Worm (Caenorhabditis elegans) whole organism, late embryonic: ENCODE results near the gene bgal-2.

Experiments
- ama-1 ChIP-seq: fragments of 150-350 bp; optimal IDR thresholded peaks from 2 replicates; lab custom pipeline; 2014
- fkh-6 ChIP-seq: sonication (generic microtip); optimal IDR thresholded peaks from 2 replicates; lab custom pipeline; 2016; ENCODE audit warnings: missing genetic modification characterization, missing compliant biosample characterization
- hlh-13 ChIP-seq: fragments of 200-800 bp; sonication (Bioruptor generic); optimal IDR thresholded peaks from 2 replicates; lab custom pipeline; 2018; ENCODE audit warnings: mild to moderate bottlenecking, missing genetic modification characterization, missing compliant biosample characterization
- hlh-30 ChIP-seq: sonication (generic microtip); optimal IDR thresholded peaks from 2 replicates; lab custom pipeline; 2017; ENCODE audit warnings: antibody characterized with exemption, missing genetic modification characterization, missing compliant biosample characterization; ENCODE audit not compliant: insufficient read depth
- nfya-1 ChIP-seq: sonication (generic microtip); optimal IDR thresholded peaks from 2 replicates; lab custom pipeline; 2017; ENCODE audit warnings: missing genetic modification characterization, mild to moderate bottlenecking, missing compliant biosample characterization, antibody characterized with exemption, moderate library complexity
- pha-4 ChIP-seq: fragments of 150-350 bp; optimal IDR thresholded peaks from 2 replicates; lab custom pipeline; 2018; ENCODE audit warnings: missing biosample characterization, missing genetic modification reagents, missing genetic modification characterization
- ref-2 ChIP-seq: sonication (generic microtip); optimal IDR thresholded peaks from 2 replicates; lab custom pipeline; 2016; ENCODE audit warnings: missing genetic modification characterization, missing compliant biosample characterization
- sdc-2 ChIP-seq: sonication (generic microtip); optimal IDR thresholded peaks from 2 replicates; lab custom pipeline; 2016; ENCODE audit warnings: missing genotype, missing genetic modification characterization, missing compliant biosample characterization
- unc-55 ChIP-seq: sonication (generic microtip); optimal IDR thresholded peaks from 2 replicates; lab custom pipeline; 2017; ENCODE audit warnings: missing biosample characterization, missing genetic modification reagents, missing genetic modification characterization

ce11 chrX:6806463-6806862, 22.3 kb downstream of the bgal-2 start, which contains the start of gene atg-2:
- TF ChIP-seq hlh-30 (no peak), ama-1 (lab: Kevin White, UChicago) (no peak), pha-4 (tag; lab: Kevin White, UChicago) (no peak), ref-2 (tag; lab: Kevin White, UChicago) (no peak), nfya-1 (tag; lab: Kevin White, UChicago) (peak; percentile 15), sdc-2 (tag; lab: Kevin White, UChicago) (peak; percentile 37), unc-55 (GFP tag; lab: Kevin White, UChicago) (no peak), fkh-6 (tag; lab: Kevin White, UChicago) (no peak), hlh-13 (GFP tag; lab: Kevin White, UChicago) (no peak)
